Fruit fly (Drosophila melanogaster) whole organism, adult: Measurements from ENCODE around the gene zld.

Experiments used
- CG11617 ChIP-seq: fragments of 200-800 bp; sonication (Bioruptor generic); optimal IDR thresholded peaks from 2 replicates; lab custom pipeline; 2017; ENCODE audit warnings: mild to moderate bottlenecking, missing biosample characterization, missing genetic modification reagents, missing genetic modification characterization
- CG12768 ChIP-seq: fragments of 200-800 bp; sonication (Bioruptor generic); optimal IDR thresholded peaks from 2 replicates; lab custom pipeline; 2017; ENCODE audit warnings: missing biosample characterization, missing genetic modification characterization, mild to moderate bottlenecking, moderate library complexity, missing genetic modification reagents
- CG14711 ChIP-seq: fragments of 200-800 bp; sonication (Bioruptor generic); optimal IDR thresholded peaks from 2 replicates; lab custom pipeline; 2018; ENCODE audit warnings: missing biosample characterization, mild to moderate bottlenecking, missing genetic modification characterization, moderate library complexity
- CG33017 ChIP-seq: fragments of 200-800 bp; sonication (Bioruptor generic); optimal IDR thresholded peaks from 2 replicates; lab custom pipeline; 2018; ENCODE audit warnings: missing biosample characterization, mild to moderate bottlenecking, missing genetic modification characterization, moderate library complexity
- CG5204 ChIP-seq: fragments of 200-800 bp; sonication (Bioruptor generic); optimal IDR thresholded peaks from 2 replicates; lab custom pipeline; 2016; ENCODE audit warnings: missing biosample characterization, missing genetic modification characterization
- CG7101 ChIP-seq: fragments of 200-800 bp; sonication (Bioruptor generic); optimal IDR thresholded peaks from 2 replicates; lab custom pipeline; 2018; ENCODE audit warnings: missing biosample characterization, mild to moderate bottlenecking, missing genetic modification characterization, moderate library complexity
- Mnt ChIP-seq: fragments of 200-800 bp; sonication (Bioruptor generic); optimal IDR thresholded peaks from 2 replicates; lab custom pipeline; 2016; ENCODE audit warnings: missing biosample characterization, mild to moderate bottlenecking, missing genetic modification characterization
- bab1 ChIP-seq: fragments of 200-800 bp; sonication (Bioruptor generic); optimal IDR thresholded peaks from 3 replicates; lab custom pipeline; 2019; ENCODE audit warnings: missing biosample characterization, mild to moderate bottlenecking, missing genetic modification characterization, moderate library complexity
- cnc ChIP-seq, 2 experiments: fragments of >200 bp; optimal IDR thresholded peaks; 2 replicates each; lab custom pipeline; 2017
- kay ChIP-seq: fragments of 200-800 bp; sonication (Bioruptor generic); peaks from one replicate; lab custom pipeline; 2016; ENCODE audit warnings: missing biosample characterization, missing genetic modification characterization, borderline replicate concordance
- ovo ChIP-seq: fragments of 200-800 bp; sonication (Bioruptor generic); optimal IDR thresholded peaks from 2 replicates; lab custom pipeline; 2016; ENCODE audit warnings: missing biosample characterization, missing genetic modification characterization
- pad ChIP-seq: fragments of 200-800 bp; sonication (Bioruptor generic); optimal IDR thresholded peaks from 3 replicates; lab custom pipeline; 2017; ENCODE audit warnings: missing biosample characterization, missing genetic modification characterization, mild to moderate bottlenecking, moderate library complexity, missing genetic modification reagents
- tj ChIP-seq: fragments of 200-800 bp; sonication (Bioruptor generic); optimal IDR thresholded peaks from 3 replicates; lab custom pipeline; 2017; ENCODE audit warnings: missing biosample characterization, mild to moderate bottlenecking, missing genetic modification characterization, moderate library complexity

- TF ChIP-seq Mnt (GFP tag; lab: Kevin White, UChicago) (no peak), ovo (GFP tag; lab: Kevin White, UChicago) (no peak), CG33017 (no peak), bab1 (no peak), pad (GFP tag; lab: Kevin White, UChicago) (no peak), CG14711 (no peak), cnc (optimal IDR thresholded peaks at IDR 0.05; lab: Kevin White, UChicago) (no peak), kay (GFP tag; lab: Kevin White, UChicago) (no peak), CG11617 (GFP tag; lab: Kevin White, UChicago) (no peak), CG5204 (no peak), CG7101 (no peak), tj (no peak), CG12768 (no peak)
Measured at dm6 chrX:19791832-19792231, 8.5 kb upstream of the zld start.
